Fruit fly (Drosophila melanogaster) whole organism, embryonic: ENCODE data around the gene CG7203.
A peak's percentile ranks its signal among the peaks of the same experiment; 100 is the strongest.

Source experiments
- Antp ChIP-seq: fragments of 200-800 bp; sonication (Bioruptor generic); optimal IDR thresholded peaks from 3 replicates; lab custom pipeline; 2016; ENCODE audit warnings: missing biosample characterization, missing genetic modification characterization
- Atf3 ChIP-seq: fragments of 200-800 bp; sonication (Bioruptor generic); optimal IDR thresholded peaks from 3 replicates; lab custom pipeline; 2016; ENCODE audit warnings: missing biosample characterization, missing genetic modification characterization
- Awh ChIP-seq: fragments of 200-800 bp; sonication (Bioruptor generic); IDR thresholded peaks from 2 replicates; pipeline ENCODE4, ENCODE4 v1.3.6; 2022; ENCODE audit warnings: missing biosample characterization, missing genetic modification characterization
- Bdp1 ChIP-seq: fragments of 200-800 bp; sonication (Bioruptor generic); optimal IDR thresholded peaks from 3 replicates; lab custom pipeline; 2016; ENCODE audit warnings: missing biosample characterization, missing genetic modification characterization
- CG10209 ChIP-seq: fragments of 200-800 bp; sonication (Bioruptor generic); optimal IDR thresholded peaks from 3 replicates; lab custom pipeline; 2017; ENCODE audit warnings: missing biosample characterization, mild to moderate bottlenecking, missing genetic modification characterization, missing genetic modification reagents
- CG10959 ChIP-seq: fragments of 200-800 bp; sonication (Bioruptor generic); IDR thresholded peaks from 2 replicates; pipeline ENCODE4 v1.3.6; 2022; ENCODE audit warnings: missing biosample characterization, missing genetic modification characterization
- CG11093 ChIP-seq: fragments of 200-800 bp; sonication (Bioruptor generic); IDR thresholded peaks from 3 replicates; pipeline ENCODE4 v1.3.6; 2022; ENCODE audit warnings: missing biosample characterization, missing genetic modification characterization
- CG12071 ChIP-seq: fragments of 200-800 bp; sonication (Bioruptor generic); optimal IDR thresholded peaks from 3 replicates; lab custom pipeline; 2018; ENCODE audit warnings: missing biosample characterization, mild to moderate bottlenecking, missing genetic modification characterization
- CG12219 ChIP-seq: fragments of 200-800 bp; sonication (Bioruptor generic); optimal IDR thresholded peaks from 3 replicates; lab custom pipeline; 2018; ENCODE audit warnings: missing biosample characterization, mild to moderate bottlenecking, missing genetic modification characterization
- CG12391 ChIP-seq: fragments of 200-800 bp; sonication (Bioruptor generic); optimal IDR thresholded peaks from 3 replicates; lab custom pipeline; 2018; ENCODE audit warnings: missing biosample characterization, mild to moderate bottlenecking, missing genetic modification characterization, moderate library complexity
- CG12659 ChIP-seq: fragments of 200-800 bp; sonication (Bioruptor generic); optimal IDR thresholded peaks from 3 replicates; lab custom pipeline; 2017; ENCODE audit warnings: mild to moderate bottlenecking, missing biosample characterization, missing genetic modification reagents, missing genetic modification characterization
- CG13894 ChIP-seq: fragments of 200-800 bp; sonication (Bioruptor generic); optimal IDR thresholded peaks from 3 replicates; lab custom pipeline; 2018; ENCODE audit warnings: missing biosample characterization, mild to moderate bottlenecking, missing genetic modification characterization, moderate library complexity
- CG14441 ChIP-seq: fragments of 200-800 bp; sonication (Bioruptor generic); IDR thresholded peaks from 2 replicates; pipeline ENCODE4 v1.3.6; 2022; ENCODE audit warnings: missing biosample characterization, missing genetic modification characterization
- CG1832 ChIP-seq: fragments of 200-800 bp; sonication (Bioruptor generic); optimal IDR thresholded peaks from 2 replicates; lab custom pipeline; 2017; ENCODE audit warnings: missing biosample characterization, mild to moderate bottlenecking, missing genetic modification characterization, inconsistent platforms
- CG2199 ChIP-seq: fragments of 200-800 bp; sonication (Bioruptor generic); IDR thresholded peaks from 3 replicates; pipeline ENCODE4 v1.3.6; 2022; ENCODE audit warnings: missing biosample characterization, missing genetic modification characterization
- CG2712 ChIP-seq: fragments of 200-800 bp; optimal IDR thresholded peaks from 3 replicates; lab custom pipeline; 2019; ENCODE audit warnings: missing biosample characterization, mild to moderate bottlenecking, missing genetic modification characterization, moderate library complexity
- CG34224 ChIP-seq: fragments of 200-800 bp; sonication (Bioruptor generic); IDR thresholded peaks from 3 replicates; pipeline ENCODE4 v1.3.6; 2022; ENCODE audit warnings: missing biosample characterization, missing genetic modification characterization; ENCODE audit not compliant: partially characterized antibody
- CG5245 ChIP-seq: fragments of 200-800 bp; sonication (Bioruptor generic); optimal IDR thresholded peaks from 3 replicates; lab custom pipeline; 2016; ENCODE audit warnings: missing biosample characterization, missing genetic modification characterization
- CG5953 ChIP-seq: fragments of 200-800 bp; sonication (Bioruptor generic); IDR thresholded peaks from 2 replicates; pipeline ENCODE4 v1.3.6; 2022; ENCODE audit warnings: missing biosample characterization, missing genetic modification characterization
- CG7357 ChIP-seq: fragments of 200-800 bp; sonication (Bioruptor generic); IDR thresholded peaks from 3 replicates; pipeline ENCODE4 v1.3.6; 2022; ENCODE audit warnings: missing biosample characterization, missing genetic modification characterization
- CG7963 ChIP-seq: fragments of 200-800 bp; sonication (Bioruptor generic); IDR thresholded peaks from 3 replicates; pipeline ENCODE4 v1.3.6; 2022; ENCODE audit warnings: missing biosample characterization, missing genetic modification characterization; ENCODE audit not compliant: partially characterized antibody
- CG8924 ChIP-seq: fragments of 200-800 bp; optimal IDR thresholded peaks from 3 replicates; lab custom pipeline; 2019; ENCODE audit warnings: missing biosample characterization, mild to moderate bottlenecking, missing genetic modification characterization, moderate library complexity
- CG9817 ChIP-seq: fragments of 200-800 bp; sonication (Bioruptor generic); optimal IDR thresholded peaks from 2 replicates; lab custom pipeline; 2018; ENCODE audit warnings: missing biosample characterization, mild to moderate bottlenecking, missing genetic modification characterization, moderate library complexity
- CG9932 ChIP-seq: fragments of 200-800 bp; sonication (Bioruptor generic); IDR thresholded peaks from 2 replicates; pipeline ENCODE4 v1.3.6; 2022; ENCODE audit warnings: missing biosample characterization, missing genetic modification characterization
- Dfd ChIP-seq, 2 experiments: fragments of >200 bp; optimal IDR thresholded peaks; 2 replicates each; lab custom pipeline; 2017; ENCODE audit warnings: missing biosample characterization in 2 of 2, missing genetic modification characterization in 2 of 2
- Dref ChIP-seq: fragments of 200-800 bp; sonication (Bioruptor generic); IDR thresholded peaks from 2 replicates; pipeline ENCODE4 v1.3.6; 2022; ENCODE audit warnings: missing biosample characterization, missing genetic modification characterization
- Kr ChIP-seq: fragments of 200-800 bp; sonication (Bioruptor generic); optimal IDR thresholded peaks from 2 replicates; lab custom pipeline; 2017; ENCODE audit warnings: missing biosample characterization, mild to moderate bottlenecking, missing genetic modification characterization
- Lim3 ChIP-seq: fragments of 200-800 bp; sonication (Bioruptor generic); IDR thresholded peaks from 2 replicates; pipeline ENCODE4 v1.3.6; 2022; ENCODE audit warnings: missing biosample characterization, missing genetic modification characterization
- MTF-1 ChIP-seq: fragments of 200-800 bp; sonication (Bioruptor generic); optimal IDR thresholded peaks from 2 replicates; lab custom pipeline; 2018; ENCODE audit warnings: missing biosample characterization, mild to moderate bottlenecking, missing genetic modification characterization, borderline replicate concordance
- NC2α ChIP-seq: fragments of 200-800 bp; sonication (Bioruptor generic); optimal IDR thresholded peaks from 2 replicates; lab custom pipeline; 2016; ENCODE audit warnings: missing biosample characterization, missing genetic modification characterization
- Oaz ChIP-seq: fragments of 200-800 bp; sonication (Bioruptor generic); IDR thresholded peaks from 2 replicates; pipeline ENCODE4 v1.3.6; 2022; ENCODE audit warnings: missing biosample characterization, missing genetic modification characterization
- Oli ChIP-seq: fragments of 200-800 bp; sonication (Bioruptor generic); optimal IDR thresholded peaks from 2 replicates; lab custom pipeline; 2018; ENCODE audit warnings: missing biosample characterization, mild to moderate bottlenecking, missing genetic modification characterization, moderate library complexity
- Side ChIP-seq: fragments of 200-800 bp; sonication (Bioruptor generic); optimal IDR thresholded peaks from 2 replicates; lab custom pipeline; 2016; ENCODE audit warnings: missing biosample characterization, missing genetic modification characterization
- Trl ChIP-seq, 3 experiments: fragments of >200 bp in 2 of 3; fragments of 200-800 bp in 1 of 3; sonication (Bioruptor generic) in 1 of 3; optimal IDR thresholded peaks; 2 replicates in 1 of 3; 3 replicates in 2 of 3; lab custom pipeline; 2016 to 2017; ENCODE audit warnings: missing biosample characterization in 1 of 3, missing genetic modification characterization in 1 of 3
- crc ChIP-seq: fragments of 200-800 bp; sonication (Bioruptor generic); optimal IDR thresholded peaks from 2 replicates; lab custom pipeline; 2016; ENCODE audit warnings: missing biosample characterization, missing genetic modification characterization
- crp ChIP-seq, 2 experiments: fragments of 200-800 bp; sonication (Bioruptor generic); optimal IDR thresholded peaks; 2 replicates in 1 of 2; 3 replicates in 1 of 2; lab custom pipeline; 2017; ENCODE audit warnings: missing biosample characterization in 2 of 2, missing genetic modification characterization in 2 of 2, mild to moderate bottlenecking in 1 of 2, moderate library complexity in 1 of 2
- ewg ChIP-seq: fragments of 200-800 bp; sonication (Bioruptor generic); optimal IDR thresholded peaks from 3 replicates; lab custom pipeline; 2017; ENCODE audit warnings: mild to moderate bottlenecking, missing biosample characterization, missing genetic modification reagents, missing genetic modification characterization
- fd102C ChIP-seq: fragments of 200-800 bp; sonication (Bioruptor generic); optimal IDR thresholded peaks from 2 replicates; lab custom pipeline; 2018; ENCODE audit warnings: missing biosample characterization, mild to moderate bottlenecking, missing genetic modification characterization, moderate library complexity
- gfzf ChIP-seq: fragments of 200-800 bp; sonication (Bioruptor generic); optimal IDR thresholded peaks from 2 replicates; lab custom pipeline; 2016; ENCODE audit warnings: missing biosample characterization, mild to moderate bottlenecking, missing genetic modification characterization, moderate library complexity
- ham ChIP-seq: fragments of 200-800 bp; sonication (Bioruptor generic); IDR thresholded peaks from 2 replicates; pipeline ENCODE4 v1.3.6; 2022; ENCODE audit warnings: missing biosample characterization, missing genetic modification characterization
- oc ChIP-seq: fragments of 200-800 bp; sonication (Bioruptor generic); optimal IDR thresholded peaks from 2 replicates; lab custom pipeline; 2018; ENCODE audit warnings: missing biosample characterization, mild to moderate bottlenecking, missing genetic modification characterization, moderate library complexity
- odd ChIP-seq: fragments of 200-800 bp; sonication (Bioruptor generic); optimal IDR thresholded peaks from 2 replicates; lab custom pipeline; 2017; ENCODE audit warnings: missing biosample characterization, mild to moderate bottlenecking, missing genetic modification characterization
- phol ChIP-seq: fragments of 200-800 bp; sonication (Bioruptor generic); optimal IDR thresholded peaks from 3 replicates; lab custom pipeline; 2018; ENCODE audit warnings: missing biosample characterization, mild to moderate bottlenecking, missing genetic modification characterization, moderate library complexity
- pros ChIP-seq: fragments of 200-800 bp; sonication (Bioruptor generic); optimal IDR thresholded peaks from 3 replicates; lab custom pipeline; 2019; ENCODE audit warnings: missing biosample characterization, mild to moderate bottlenecking, missing genetic modification characterization, moderate library complexity
- pum ChIP-seq: fragments of 200-800 bp; sonication (Bioruptor generic); optimal IDR thresholded peaks from 2 replicates; lab custom pipeline; 2016; ENCODE audit warnings: missing biosample characterization, missing genetic modification characterization
- tio ChIP-seq: fragments of 200-800 bp; sonication (Bioruptor generic); optimal IDR thresholded peaks from 2 replicates; lab custom pipeline; 2017; ENCODE audit warnings: missing biosample characterization, missing genetic modification characterization, inconsistent platforms
- twi ChIP-seq: fragments of 200-800 bp; optimal IDR thresholded peaks from 2 replicates; lab custom pipeline; 2019; ENCODE audit warnings: missing biosample characterization, mild to moderate bottlenecking, missing genetic modification characterization, moderate library complexity
- usp ChIP-seq: fragments of >200 bp; optimal IDR thresholded peaks from 2 replicates; lab custom pipeline; 2017; ENCODE audit warnings: missing biosample characterization, missing genetic modification characterization

CG7203 gene

dm6 chr2L:7799804-7800433 is 46.9 kb upstream of the CG7203 start, which contains the start of the genes Herp and r2d2 (continued):
- TF ChIP-seq odd (peak; percentile 80), CG8924 (peak; percentile 88), CG2712 (tag; lab: Kevin White, UChicago) (peak; percentile 89), Atf3 (GFP tag; lab: Kevin White, UChicago) (peak; percentile 91), pum (peak; percentile 94), Trl (optimal IDR thresholded peaks at IDR 0.05; lab: Kevin White, UChicago) (no peak), Trl (GFP tag; optimal IDR thresholded peaks at IDR 0.05; lab: Kevin White, UChicago) (peak; percentile 96), CG13894 (tag; lab: Kevin White, UChicago) (peak; percentile 93), Dfd (GFP tag; optimal IDR thresholded peaks at IDR 0.05; lab: Kevin White, UChicago) (no peak), CG12219 (GFP tag; lab: Kevin White, UChicago) (peak; percentile 83), Kr (GFP tag; lab: Kevin White, UChicago) (no peak), ewg (GFP tag; lab: Kevin White, UChicago) (peak; percentile 79), CG1832 (GFP tag; lab: Kevin White, UChicago) (no peak), CG12659 (peak; percentile 91), Lim3 (GFP tag; lab: Robert Waterston, UW) (peak; percentile 52; the same call in 1 of the 2 replicates), CG5953 (GFP tag; lab: Robert Waterston, UW) (peak; percentile 51; the same call in 1 of the 2 replicates), twi (tag; lab: Kevin White, UChicago) (peak; percentile 89), CG10209 (GFP tag; lab: Kevin White, UChicago) (peak; percentile 88), CG12391 (peak; percentile 90), Bdp1 (GFP tag; lab: Kevin White, UChicago) (peak; percentile 68), Oli (tag; lab: Kevin White, UChicago) (peak; percentile 83), Side (GFP tag; lab: Kevin White, UChicago) (peak; percentile 94), pros (GFP tag; lab: Kevin White, UChicago) (peak; percentile 34), Oaz (GFP tag; lab: Robert Waterston, UW) (peak; percentile 79), Dref (GFP tag; lab: Robert Waterston, UW) (peak; percentile 48), gfzf (GFP tag; lab: Kevin White, UChicago) (peak; percentile 38), CG5245 (GFP tag; lab: Kevin White, UChicago) (peak; percentile 83), oc (no peak), CG11093 (peak; percentile 85; the same call in 2 of the 3 replicates), NC2α (GFP tag; lab: Kevin White, UChicago) (peak; percentile 84), phol (peak; percentile 90), CG12071 (peak; percentile 84), Awh (GFP tag; lab: Robert Waterston, UW) (peak; percentile 79; the same call in 1 of the 2 replicates), CG34224 (GFP tag; lab: Robert Waterston, UW) (peak; percentile 81), CG2199 (0 out of 3 replicates have a peak, but pooled peaks have one; percentile 7), CG9932 (peak; percentile 95), tio (GFP tag; lab: Kevin White, UChicago) (peak; percentile 87), crc (GFP tag; lab: Kevin White, UChicago) (peak; percentile 89), ham (GFP tag; lab: Robert Waterston, UW) (peak; percentile 65), CG14441 (GFP tag; lab: Robert Waterston, UW) (peak; percentile 87), usp (GFP tag; lab: Kevin White, UChicago) (no peak), CG7357 (GFP tag; lab: Robert Waterston, UW) (peak; percentile 80), CG7963 (GFP tag; lab: Robert Waterston, UW) (no peak), fd102C (GFP tag; lab: Kevin White, UChicago) (peak; percentile 77), CG10959 (GFP tag; lab: Robert Waterston, UW) (peak; percentile 80), MTF-1 (GFP tag; lab: Kevin White, UChicago) (peak; percentile 61), Antp (GFP tag; lab: Kevin White, UChicago) (peak; percentile 96), CG9817 (peak; percentile 92), crp (GFP tag; optimal IDR thresholded peaks at IDR 0.05; lab: Kevin White, UChicago) (peak in 1 of 2 experiments; percentile 75)
